Fruit fly (Drosophila melanogaster) whole organism, pupa: Measurements from ENCODE around the gene mdy.

ENCODE experiments used
- CG12605 ChIP-seq: fragments of 200-800 bp; sonication (Bioruptor generic); IDR thresholded peaks from 2 replicates; pipeline ENCODE4 v1.3.6; 2022; ENCODE audit warnings: missing biosample characterization, missing genetic modification characterization
- CG13204 ChIP-seq: fragments of 200-800 bp; sonication (Bioruptor generic); optimal IDR thresholded peaks from 2 replicates; lab custom pipeline; 2018; ENCODE audit warnings: missing biosample characterization, mild to moderate bottlenecking, missing genetic modification characterization, moderate library complexity
- CG14655 ChIP-seq: fragments of 200-800 bp; sonication (Bioruptor generic); optimal IDR thresholded peaks from 3 replicates; lab custom pipeline; 2017; ENCODE audit warnings: mild to moderate bottlenecking, missing biosample characterization, missing genetic modification reagents, missing genetic modification characterization
- CG17806 ChIP-seq: fragments of 200-800 bp; sonication (Bioruptor generic); optimal IDR thresholded peaks from 2 replicates; lab custom pipeline; 2018; ENCODE audit warnings: missing biosample characterization, mild to moderate bottlenecking, missing genetic modification characterization, moderate library complexity
- CG32121 ChIP-seq: fragments of 200-800 bp; sonication (Bioruptor generic); IDR thresholded peaks from 2 replicates; pipeline ENCODE4 v1.3.6; 2022; ENCODE audit warnings: missing biosample characterization, missing genetic modification characterization
- CG4496 ChIP-seq: fragments of 200-800 bp; sonication (Bioruptor generic); IDR thresholded peaks from 3 replicates; pipeline ENCODE4 v1.3.6; 2022; ENCODE audit warnings: missing biosample characterization, missing genetic modification characterization
- EcR ChIP-seq: fragments of 200-800 bp; sonication (Bioruptor generic); optimal IDR thresholded peaks from 3 replicates; lab custom pipeline; 2019; ENCODE audit warnings: missing biosample characterization, missing genetic modification characterization, mild to moderate bottlenecking, moderate library complexity, missing genetic modification reagents
- Ets98B ChIP-seq: fragments of 200-800 bp; sonication (Bioruptor generic); IDR thresholded peaks from 2 replicates; pipeline ENCODE4 v1.3.6; 2022; ENCODE audit warnings: missing biosample characterization, missing genetic modification characterization
- Pif1A ChIP-seq: fragments of 200-800 bp; sonication (Bioruptor generic); optimal IDR thresholded peaks from 3 replicates; lab custom pipeline; 2016; ENCODE audit warnings: missing biosample characterization, missing genetic modification characterization
- gl ChIP-seq: fragments of 200-800 bp; sonication (Bioruptor generic); optimal IDR thresholded peaks from 2 replicates; lab custom pipeline; 2018; ENCODE audit warnings: missing biosample characterization, mild to moderate bottlenecking, missing genetic modification characterization
- rn ChIP-seq: fragments of 200-800 bp; sonication (Bioruptor generic); IDR thresholded peaks from 2 replicates; pipeline ENCODE4 v1.3.6; 2022; ENCODE audit warnings: missing biosample characterization, missing genetic modification characterization

dm6 chr2L:16850442-16850841, 34.0 kb downstream of the mdy start:
- TF ChIP-seq CG17806, result no peak
- no peak for TF ChIP-seq CG14655 (GFP tag; lab: Kevin White, UChicago)
- TF ChIP-seq Ets98B (GFP tag; lab: Robert Waterston, UW), result no peak
- no peak for TF ChIP-seq Pif1A
- TF ChIP-seq rn (GFP tag; lab: Robert Waterston, UW), result no peak
- no peak for TF ChIP-seq EcR (GFP tag; lab: Kevin White, UChicago)
- TF ChIP-seq CG12605 (GFP tag; lab: Robert Waterston, UW), result no peak
- no peak for TF ChIP-seq CG4496 (GFP tag; lab: Robert Waterston, UW)
- TF ChIP-seq CG32121, result no peak
- TF ChIP-seq CG13204 (GFP tag; lab: Kevin White, UChicago), result no peak
- no peak for TF ChIP-seq gl (tag; lab: Kevin White, UChicago)
